Worm (Caenorhabditis elegans) whole organism, L3 larva: ENCODE results near the gene T14G8.3.

Experiments used
- R02D3.7 ChIP-seq: fragments of 150-350 bp; optimal IDR thresholded peaks from 2 replicates; lab custom pipeline; 2014; ENCODE audit warnings: missing biosample characterization, missing genetic modification characterization
- ZK546.5 ChIP-seq: sonication (generic microtip); optimal IDR thresholded peaks from 2 replicates; lab custom pipeline; 2017; ENCODE audit warnings: missing biosample characterization, missing genetic modification characterization
- aly-2 ChIP-seq: fragments of 150-350 bp; optimal IDR thresholded peaks from 2 replicates; lab custom pipeline; 2014; ENCODE audit warnings: missing biosample characterization, missing genetic modification characterization
- ama-1 ChIP-seq: fragments of 150-350 bp; optimal IDR thresholded peaks from 2 replicates; lab custom pipeline; 2018
- ceh-16 ChIP-seq: sonication (generic microtip); optimal IDR thresholded peaks from 2 replicates; lab custom pipeline; 2017; ENCODE audit warnings: missing biosample characterization, missing genetic modification characterization
- ceh-28 ChIP-seq: fragments of 150-350 bp; optimal IDR thresholded peaks from 2 replicates; lab custom pipeline; 2014; ENCODE audit warnings: missing biosample characterization, missing genetic modification reagents, missing genetic modification characterization
- ceh-82 ChIP-seq: fragments of 150-350 bp; optimal IDR thresholded peaks from 2 replicates; lab custom pipeline; 2014; ENCODE audit warnings: missing biosample characterization, missing genetic modification characterization
- ceh-9 ChIP-seq: sonication (generic microtip); optimal IDR thresholded peaks from 2 replicates; lab custom pipeline; 2018; ENCODE audit warnings: missing biosample characterization, missing genetic modification characterization
- daf-12 ChIP-seq: fragments of 150-350 bp; optimal IDR thresholded peaks from 2 replicates; lab custom pipeline; 2014; ENCODE audit warnings: missing biosample characterization, missing genetic modification reagents, missing genetic modification characterization
- egl-27 ChIP-seq: sonication (generic microtip); optimal IDR thresholded peaks from 4 replicates; lab custom pipeline; 2017; ENCODE audit warnings: missing biosample characterization, missing genetic modification reagents, missing genetic modification characterization
- egl-5 ChIP-seq: fragments of 150-350 bp; optimal IDR thresholded peaks from 2 replicates; lab custom pipeline; 2017; ENCODE audit warnings: missing biosample characterization, missing genetic modification reagents, missing genetic modification characterization, inconsistent platforms
- elt-1 ChIP-seq: fragments of 150-350 bp; optimal IDR thresholded peaks from 2 replicates; lab custom pipeline; 2014; ENCODE audit warnings: missing biosample characterization, missing genetic modification characterization
- elt-2 ChIP-seq: sonication (generic microtip); optimal IDR thresholded peaks from 2 replicates; lab custom pipeline; 2016; ENCODE audit warnings: missing genetic modification reagents, mild to moderate bottlenecking, missing genetic modification characterization, missing compliant biosample characterization
- elt-3 ChIP-seq, 3 experiments: fragments of 150-350 bp in 1 of 3; sonication (generic microtip) in 2 of 3; optimal IDR thresholded peaks; 2 replicates in 2 of 3; 4 replicates in 1 of 3; lab custom pipeline; 2014 to 2017; ENCODE audit warnings: missing biosample characterization in 3 of 3, missing genetic modification characterization in 3 of 3
- eor-1 ChIP-seq, 2 experiments: fragments of 150-350 bp; optimal IDR thresholded peaks; 2 replicates each; lab custom pipeline; 2014 to 2018; ENCODE audit warnings: missing biosample characterization in 2 of 2, missing genetic modification characterization in 2 of 2
- fkh-10 ChIP-seq: sonication (generic microtip); optimal IDR thresholded peaks from 2 replicates; lab custom pipeline; 2017; ENCODE audit warnings: missing biosample characterization, missing genetic modification reagents, missing genetic modification characterization
- fkh-2 ChIP-seq: fragments of 150-350 bp; optimal IDR thresholded peaks from 2 replicates; lab custom pipeline; 2014; ENCODE audit warnings: missing biosample characterization, missing genetic modification reagents, missing genetic modification characterization
- fos-1 ChIP-seq: fragments of 150-350 bp; optimal IDR thresholded peaks from 2 replicates; lab custom pipeline; 2014; ENCODE audit warnings: missing biosample characterization, missing genetic modification characterization
- hmg-11 ChIP-seq: sonication (generic microtip); optimal IDR thresholded peaks from 2 replicates; lab custom pipeline; 2016; ENCODE audit warnings: missing genetic modification characterization, missing compliant biosample characterization
- jun-1 ChIP-seq: fragments of 150-350 bp; optimal IDR thresholded peaks from 2 replicates; lab custom pipeline; 2014; ENCODE audit warnings: missing biosample characterization, missing genetic modification reagents, missing genetic modification characterization
- lin-15B ChIP-seq: fragments of 150-350 bp; optimal IDR thresholded peaks from 2 replicates; lab custom pipeline; 2014; ENCODE audit warnings: missing biosample characterization, missing genetic modification characterization
- lin-39 ChIP-seq: fragments of 150-350 bp; optimal IDR thresholded peaks from 2 replicates; lab custom pipeline; 2018; ENCODE audit warnings: missing biosample characterization, missing genetic modification reagents, missing genetic modification characterization
- lsy-12 ChIP-seq: sonication (generic microtip); optimal IDR thresholded peaks from 2 replicates; lab custom pipeline; 2016; ENCODE audit warnings: mild to moderate bottlenecking, missing genetic modification characterization, missing compliant biosample characterization
- mdl-1 ChIP-seq: fragments of 150-350 bp; optimal IDR thresholded peaks from 2 replicates; lab custom pipeline; 2014; ENCODE audit warnings: missing biosample characterization, missing genetic modification characterization
- mml-1 ChIP-seq: fragments of 150-350 bp; sonication (generic microtip); optimal IDR thresholded peaks from 3 replicates; lab custom pipeline; 2014; ENCODE audit warnings: missing biosample characterization, missing genetic modification characterization
- nfya-1 ChIP-seq: sonication (generic microtip); optimal IDR thresholded peaks from 2 replicates; lab custom pipeline; 2017; ENCODE audit warnings: missing genetic modification characterization, mild to moderate bottlenecking, missing compliant biosample characterization, antibody characterized with exemption, moderate library complexity; ENCODE audit not compliant: insufficient read depth
- nhr-11 ChIP-seq: fragments of 150-350 bp; optimal IDR thresholded peaks from 2 replicates; lab custom pipeline; 2014; ENCODE audit warnings: missing biosample characterization, missing genetic modification characterization
- nhr-12 ChIP-seq: fragments of 150-350 bp; optimal IDR thresholded peaks from 2 replicates; lab custom pipeline; 2014; ENCODE audit warnings: missing biosample characterization, missing genetic modification characterization
- nhr-23 ChIP-seq: fragments of 150-350 bp; optimal IDR thresholded peaks from 2 replicates; lab custom pipeline; 2014; ENCODE audit warnings: missing biosample characterization, missing genetic modification reagents, missing genetic modification characterization
- nhr-237 ChIP-seq: fragments of 150-350 bp; optimal IDR thresholded peaks from 2 replicates; lab custom pipeline; 2014; ENCODE audit warnings: missing biosample characterization, missing genetic modification characterization
- nhr-25 ChIP-seq: sonication (generic microtip); optimal IDR thresholded peaks from 2 replicates; lab custom pipeline; 2017; ENCODE audit warnings: missing biosample characterization, missing genetic modification characterization
- nhr-28 ChIP-seq: fragments of 150-350 bp; optimal IDR thresholded peaks from 2 replicates; lab custom pipeline; 2014; ENCODE audit warnings: missing biosample characterization, missing genetic modification characterization
- nhr-43 ChIP-seq: sonication (generic microtip); optimal IDR thresholded peaks from 2 replicates; lab custom pipeline; 2016; ENCODE audit warnings: mild to moderate bottlenecking, missing genetic modification characterization, missing compliant biosample characterization; ENCODE audit not compliant: poor library complexity, severe bottlenecking
- nhr-67 ChIP-seq: fragments of 150-350 bp; optimal IDR thresholded peaks from 2 replicates; lab custom pipeline; 2014; ENCODE audit warnings: missing biosample characterization, missing genetic modification characterization
- nhr-76 ChIP-seq: fragments of 150-350 bp; sonication (generic microtip); optimal IDR thresholded peaks from 5 replicates; lab custom pipeline; 2014; ENCODE audit warnings: missing biosample characterization, missing genetic modification characterization
- nhr-77 ChIP-seq: fragments of 150-350 bp; optimal IDR thresholded peaks from 2 replicates; lab custom pipeline; 2014; ENCODE audit warnings: missing biosample characterization, missing genetic modification characterization
- pha-4 ChIP-seq: fragments of 150-350 bp; optimal IDR thresholded peaks from 2 replicates; lab custom pipeline; 2014; ENCODE audit warnings: missing biosample characterization, missing genetic modification reagents, missing genetic modification characterization
- pqm-1 ChIP-seq: fragments of 150-350 bp; optimal IDR thresholded peaks from 2 replicates; lab custom pipeline; 2017; ENCODE audit warnings: missing biosample characterization, missing genetic modification characterization, inconsistent platforms
- sea-2 ChIP-seq: fragments of 150-350 bp; sonication (generic microtip); optimal IDR thresholded peaks from 4 replicates; lab custom pipeline; 2014; ENCODE audit warnings: missing biosample characterization, missing genetic modification reagents, missing genetic modification characterization
- skn-1 ChIP-seq: fragments of 150-350 bp; optimal IDR thresholded peaks from 2 replicates; lab custom pipeline; 2014; ENCODE audit warnings: missing biosample characterization, missing genetic modification characterization
- snpc-4 ChIP-seq: fragments of 150-350 bp; optimal IDR thresholded peaks from 2 replicates; lab custom pipeline; 2014; ENCODE audit warnings: missing biosample characterization, missing genetic modification characterization
- tbx-2 ChIP-seq: sonication (generic microtip); optimal IDR thresholded peaks from 2 replicates; lab custom pipeline; 2016; ENCODE audit warnings: mild to moderate bottlenecking, missing genetic modification characterization, missing compliant biosample characterization
- unc-39 ChIP-seq: sonication (generic microtip); optimal IDR thresholded peaks from 4 replicates; lab custom pipeline; 2017; ENCODE audit warnings: missing biosample characterization, missing genetic modification characterization
- unc-62 ChIP-seq: fragments of 150-350 bp; sonication (generic microtip); optimal IDR thresholded peaks from 4 replicates; lab custom pipeline; 2014; ENCODE audit warnings: missing biosample characterization, missing genetic modification reagents, missing genetic modification characterization
- zag-1 ChIP-seq: fragments of 150-350 bp; optimal IDR thresholded peaks from 2 replicates; lab custom pipeline; 2014; ENCODE audit warnings: missing biosample characterization, missing genetic modification characterization
- ztf-11 ChIP-seq: fragments of 150-350 bp; optimal IDR thresholded peaks from 2 replicates; lab custom pipeline; 2014; ENCODE audit warnings: missing biosample characterization, missing genetic modification characterization
- ztf-4 ChIP-seq: fragments of 150-350 bp; optimal IDR thresholded peaks from 2 replicates; lab custom pipeline; 2014; ENCODE audit warnings: missing biosample characterization, missing genetic modification characterization

T14G8.3 gene

DNA sequence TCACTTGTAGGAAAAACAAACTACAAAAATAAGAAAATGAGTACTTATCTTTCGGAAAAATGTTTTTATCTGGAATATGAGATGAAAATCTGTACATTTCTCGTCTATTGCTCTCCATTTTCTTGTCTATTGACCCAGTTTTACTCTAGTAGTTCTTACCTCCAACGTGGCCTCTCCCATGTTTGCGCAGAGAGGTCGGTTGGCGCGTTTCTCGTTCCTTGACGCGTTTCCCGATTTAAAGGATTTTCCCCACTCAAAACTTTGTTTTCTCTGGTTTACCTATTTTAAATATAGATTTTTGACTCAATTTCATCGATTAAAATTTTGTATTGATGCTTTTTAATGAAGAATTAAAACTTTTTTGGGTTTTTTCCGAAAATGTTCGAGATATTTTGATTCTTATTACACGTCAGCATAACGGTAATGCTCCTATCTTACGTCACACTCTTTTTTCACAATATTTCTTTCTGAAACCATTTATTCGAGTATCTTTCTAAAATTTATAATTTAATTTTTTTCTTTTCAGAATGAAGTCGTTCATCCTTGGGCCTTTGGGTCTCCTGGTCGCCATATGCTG, at the start of gene T14G8.3:
Gene T14G8.3, plus strand, starts transcription at position 527 of the 577 bp plus-strand sequence.
- TF ChIP-seq lin-15B (tag; lab: Kevin White, UChicago), result peak; percentile 40
- no peak for TF ChIP-seq egl-27 (tag; lab: Kevin White, UChicago)
- TF ChIP-seq lsy-12, result no peak
- no peak for TF ChIP-seq zag-1 (tag; lab: Kevin White, UChicago)
- no peak for TF ChIP-seq unc-39 (tag; lab: Kevin White, UChicago)
- TF ChIP-seq nhr-67 (tag; lab: Kevin White, UChicago), result no peak
- TF ChIP-seq aly-2 (tag; lab: Kevin White, UChicago), result no peak
- TF ChIP-seq eor-1 (tag; optimal IDR thresholded peaks at IDR 0.05; lab: Kevin White, UChicago), result no peak
- TF ChIP-seq egl-5 (tag; lab: Kevin White, UChicago), result no peak
- TF ChIP-seq nhr-25, result peak; percentile 38
- no peak for TF ChIP-seq nhr-11 (tag; lab: Kevin White, UChicago)
- no peak for TF ChIP-seq ceh-9 (tag; lab: Kevin White, UChicago)
- no peak for TF ChIP-seq nhr-77 (tag; lab: Kevin White, UChicago)
- no peak for TF ChIP-seq ztf-4 (tag; lab: Kevin White, UChicago)
- TF ChIP-seq elt-2 (tag; lab: Kevin White, UChicago), result peak; percentile 48
- TF ChIP-seq sea-2 (GFP tag; lab: Kevin White, UChicago), result no peak
- TF ChIP-seq nhr-237 (tag; lab: Kevin White, UChicago), result no peak
- TF ChIP-seq elt-3 (tag; optimal IDR thresholded peaks at IDR 0.05; lab: Kevin White, UChicago), result no peak
- TF ChIP-seq nhr-43, result no peak
- no peak for TF ChIP-seq nhr-28
- peak; percentile 88 for TF ChIP-seq pha-4 (tag; lab: Kevin White, UChicago)
- TF ChIP-seq ceh-82 (tag; lab: Kevin White, UChicago), result no peak
- peak; percentile 53 for TF ChIP-seq nfya-1 (tag; lab: Kevin White, UChicago)
- no peak for TF ChIP-seq mdl-1 (tag; lab: Kevin White, UChicago)
- TF ChIP-seq ama-1 (lab: Kevin White, UChicago), result no peak
- no peak for TF ChIP-seq mml-1 (tag; lab: Kevin White, UChicago)
- no peak for TF ChIP-seq R02D3.7 (tag; lab: Kevin White, UChicago)
- TF ChIP-seq ZK546.5 (tag; lab: Kevin White, UChicago), result no peak
- no peak for TF ChIP-seq unc-62 (GFP tag; lab: Kevin White, UChicago)
- TF ChIP-seq tbx-2 (tag; lab: Kevin White, UChicago), result no peak
- TF ChIP-seq elt-1 (tag; lab: Kevin White, UChicago), result no peak
- TF ChIP-seq pqm-1 (tag; lab: Kevin White, UChicago), result no peak
- no peak for TF ChIP-seq snpc-4
- no peak for TF ChIP-seq fkh-2
- peak; percentile 12 for TF ChIP-seq ceh-28 (tag; lab: Kevin White, UChicago)
- no peak for TF ChIP-seq ceh-16 (tag; lab: Kevin White, UChicago)
- TF ChIP-seq fos-1 (tag; lab: Kevin White, UChicago), result no peak
- no peak for TF ChIP-seq lin-39 (tag; lab: Kevin White, UChicago)
- no peak for TF ChIP-seq nhr-76 (tag; lab: Kevin White, UChicago)
- TF ChIP-seq fkh-10 (GFP tag; lab: Kevin White, UChicago), result no peak
- TF ChIP-seq jun-1 (tag; lab: Kevin White, UChicago), result no peak
- peak; percentile 48 for TF ChIP-seq hmg-11 (tag; lab: Kevin White, UChicago)
- peak; percentile 95 for TF ChIP-seq nhr-23
- TF ChIP-seq skn-1 (tag; lab: Kevin White, UChicago), result no peak
- TF ChIP-seq nhr-12 (tag; lab: Kevin White, UChicago), result no peak
- no peak for TF ChIP-seq daf-12 (tag; lab: Kevin White, UChicago)
- TF ChIP-seq ztf-11 (tag; lab: Kevin White, UChicago), result no peak
